Worm (Caenorhabditis elegans) whole organism, young adult: ENCODE results near the gene F10C2.5.

Experiments used
- ama-1 ChIP-seq, 3 experiments: fragments of 150-350 bp in 1 of 3; sonication (generic microtip) in 2 of 3; optimal IDR thresholded peaks; 2 replicates each; lab custom pipeline; 2014 to 2018; ENCODE audit warnings: missing biosample characterization in 2 of 3, missing genetic modification characterization in 2 of 3, missing genetic modification reagents in 2 of 3
- attf-5 ChIP-seq: fragments of 200-800 bp; sonication (Bioruptor generic); optimal IDR thresholded peaks from 2 replicates; lab custom pipeline; 2018; ENCODE audit warnings: mild to moderate bottlenecking, missing genetic modification characterization, missing compliant biosample characterization
- egl-44 ChIP-seq: fragments of 200-800 bp; sonication (Bioruptor generic); IDR thresholded peaks from 2 replicates; pipeline ENCODE4 v1.3.6; 2022; ENCODE audit warnings: missing genetic modification reagents, missing genetic modification characterization, missing compliant biosample characterization
- nhr-120 ChIP-seq: fragments of 200-800 bp; sonication (Bioruptor generic); IDR thresholded peaks from 2 replicates; pipeline ENCODE4 v1.3.6; 2022; ENCODE audit warnings: missing genetic modification characterization, missing compliant biosample characterization
- nhr-80 ChIP-seq: sonication (generic microtip); optimal IDR thresholded peaks from 2 replicates; lab custom pipeline; 2016; ENCODE audit warnings: missing genetic modification characterization, missing compliant biosample characterization
- pha-4 ChIP-seq: fragments of 150-350 bp; sonication (generic microtip); optimal IDR thresholded peaks from 2 replicates; lab custom pipeline; 2014; ENCODE audit warnings: missing biosample characterization, missing genetic modification reagents, missing genetic modification characterization
- unc-130 ChIP-seq: sonication (generic microtip); optimal IDR thresholded peaks from 2 replicates; lab custom pipeline; 2016; ENCODE audit warnings: missing genetic modification reagents, missing genetic modification characterization, missing compliant biosample characterization
- unc-62 ChIP-seq: fragments of 150-350 bp; optimal IDR thresholded peaks from 2 replicates; lab custom pipeline; 2014; ENCODE audit warnings: missing biosample characterization, missing genetic modification reagents, missing genetic modification characterization

- TF ChIP-seq nhr-80 (tag; lab: Kevin White, UChicago) (peak; percentile 46), egl-44 (no peak), nhr-120 (GFP tag; lab: Robert Waterston, UW) (no peak), ama-1 (optimal IDR thresholded peaks at IDR 0.05; lab: Kevin White, UChicago) (no peak), ama-1 (GFP tag; optimal IDR thresholded peaks at IDR 0.05; lab: Kevin White, UChicago) (no peak), unc-62 (no peak), pha-4 (tag; lab: Kevin White, UChicago) (no peak), attf-5 (no peak), unc-130 (GFP tag; lab: Kevin White, UChicago) (no peak)
Observed at ce11 chrV:12004501-12004940, 40.7 kb upstream of the F10C2.5 start.
